Fruit fly (Drosophila melanogaster) whole organism, embryonic: ENCODE data around the gene CG16789.
A peak's percentile ranks its signal among the peaks of the same experiment; 100 is the strongest.

Experiments used
- Abd-B ChIP-seq: fragments of 200-800 bp; sonication (Bioruptor generic); optimal IDR thresholded peaks from 2 replicates; lab custom pipeline; 2018; ENCODE audit warnings: missing biosample characterization, mild to moderate bottlenecking, missing genetic modification characterization, moderate library complexity
- CG10959 ChIP-seq: fragments of 200-800 bp; sonication (Bioruptor generic); IDR thresholded peaks from 2 replicates; pipeline ENCODE4 v1.3.6; 2022; ENCODE audit warnings: missing biosample characterization, missing genetic modification characterization
- CG11398 ChIP-seq: fragments of 200-800 bp; sonication (Bioruptor generic); optimal IDR thresholded peaks from 2 replicates; lab custom pipeline; 2016; ENCODE audit warnings: missing biosample characterization, missing genetic modification characterization
- CG12391 ChIP-seq: fragments of 200-800 bp; sonication (Bioruptor generic); optimal IDR thresholded peaks from 3 replicates; lab custom pipeline; 2018; ENCODE audit warnings: missing biosample characterization, mild to moderate bottlenecking, missing genetic modification characterization, moderate library complexity
- CG13775 ChIP-seq: fragments of 200-800 bp; sonication (Bioruptor generic); optimal IDR thresholded peaks from 3 replicates; lab custom pipeline; 2017; ENCODE audit warnings: missing biosample characterization, mild to moderate bottlenecking, missing genetic modification characterization
- CG14014 ChIP-seq: fragments of 200-800 bp; sonication (Bioruptor generic); IDR thresholded peaks from 2 replicates; pipeline ENCODE4 v1.3.6; 2022; ENCODE audit warnings: missing biosample characterization, missing genetic modification characterization
- CG14965 ChIP-seq: fragments of 200-800 bp; sonication (Bioruptor generic); optimal IDR thresholded peaks from 2 replicates; lab custom pipeline; 2016; ENCODE audit warnings: missing biosample characterization, missing genetic modification characterization, borderline replicate concordance
- CG15696 ChIP-seq: fragments of 200-800 bp; sonication (Bioruptor generic); optimal IDR thresholded peaks from 2 replicates; lab custom pipeline; 2019; ENCODE audit warnings: missing biosample characterization, mild to moderate bottlenecking, missing genetic modification characterization, moderate library complexity
- CG16815 ChIP-seq: fragments of 200-800 bp; sonication (Bioruptor generic); optimal IDR thresholded peaks from 3 replicates; lab custom pipeline; 2017; ENCODE audit warnings: missing biosample characterization, mild to moderate bottlenecking, missing genetic modification characterization
- CG17385 ChIP-seq: fragments of 200-800 bp; sonication (Bioruptor generic); optimal IDR thresholded peaks from 3 replicates; lab custom pipeline; 2018; ENCODE audit warnings: missing biosample characterization, mild to moderate bottlenecking, missing genetic modification characterization
- CG2116 ChIP-seq: fragments of 200-800 bp; sonication (Bioruptor generic); optimal IDR thresholded peaks from 3 replicates; lab custom pipeline; 2018; ENCODE audit warnings: missing biosample characterization, mild to moderate bottlenecking, missing genetic modification characterization
- CG3065 ChIP-seq: fragments of 200-800 bp; sonication (Bioruptor generic); optimal IDR thresholded peaks from 2 replicates; lab custom pipeline; 2016; ENCODE audit warnings: missing biosample characterization, missing genetic modification characterization
- CG31224 ChIP-seq: fragments of 200-800 bp; sonication (Bioruptor generic); IDR thresholded peaks from 2 replicates; pipeline ENCODE4 v1.3.6; 2022; ENCODE audit warnings: missing biosample characterization, missing genetic modification characterization
- CG32772 ChIP-seq: fragments of 200-800 bp; sonication (Bioruptor generic); IDR thresholded peaks from 2 replicates; pipeline ENCODE4 v1.3.6; 2022; ENCODE audit warnings: missing biosample characterization, missing genetic modification characterization
- CG3281 ChIP-seq: fragments of 200-800 bp; sonication (Bioruptor generic); optimal IDR thresholded peaks from 3 replicates; lab custom pipeline; 2017; ENCODE audit warnings: missing biosample characterization, mild to moderate bottlenecking, missing genetic modification characterization
- CG3838 ChIP-seq: fragments of 200-800 bp; sonication (Bioruptor generic); optimal IDR thresholded peaks from 3 replicates; lab custom pipeline; 2016; ENCODE audit warnings: missing biosample characterization, missing genetic modification characterization
- CG4360 ChIP-seq: fragments of 200-800 bp; sonication (Bioruptor generic); IDR thresholded peaks from 2 replicates; pipeline ENCODE4 v1.3.6; 2022; ENCODE audit warnings: missing biosample characterization, missing genetic modification characterization
- CG6272 ChIP-seq: fragments of 200-800 bp; sonication (Bioruptor generic); IDR thresholded peaks from 2 replicates; pipeline ENCODE4 v1.3.6; 2022; ENCODE audit warnings: missing biosample characterization, missing genetic modification characterization
- CG6854 ChIP-seq: fragments of 200-800 bp; sonication (Bioruptor generic); optimal IDR thresholded peaks from 3 replicates; lab custom pipeline; 2017; ENCODE audit warnings: missing biosample characterization, mild to moderate bottlenecking, missing genetic modification characterization
- CkIIα-i1 ChIP-seq: fragments of 200-800 bp; sonication (Bioruptor generic); IDR thresholded peaks from 2 replicates; pipeline ENCODE4 v1.3.6; 2022; ENCODE audit warnings: missing biosample characterization, missing genetic modification characterization
- CrebB ChIP-seq: fragments of 200-800 bp; sonication (Bioruptor generic); optimal IDR thresholded peaks from 3 replicates; lab custom pipeline; 2018; ENCODE audit warnings: missing biosample characterization, mild to moderate bottlenecking, missing genetic modification characterization
- D19B ChIP-seq: fragments of 200-800 bp; sonication (Bioruptor generic); optimal IDR thresholded peaks from 2 replicates; lab custom pipeline; 2017; ENCODE audit warnings: missing biosample characterization, mild to moderate bottlenecking, missing genetic modification characterization
- Doc2 ChIP-seq: fragments of 200-800 bp; sonication (Bioruptor generic); IDR thresholded peaks from 2 replicates; pipeline ENCODE4 v1.3.6; 2022; ENCODE audit warnings: missing biosample characterization, missing genetic modification characterization
- Fer2 ChIP-seq: fragments of 200-800 bp; sonication (Bioruptor generic); optimal IDR thresholded peaks from 2 replicates; lab custom pipeline; 2018; ENCODE audit warnings: missing biosample characterization, mild to moderate bottlenecking, missing genetic modification characterization, moderate library complexity
- GATAe ChIP-seq: fragments of 200-800 bp; sonication (Bioruptor generic); conservative IDR thresholded peaks from 2 replicates; pipeline ENCODE4 v1.3.6; 2022; ENCODE audit warnings: missing biosample characterization, missing genetic modification characterization
- HmgD ChIP-seq: fragments of 200-800 bp; sonication (Bioruptor generic); optimal IDR thresholded peaks from 3 replicates; lab custom pipeline; 2016; ENCODE audit warnings: missing biosample characterization, missing genetic modification characterization
- HmgZ ChIP-seq: fragments of 200-800 bp; sonication (Bioruptor generic); optimal IDR thresholded peaks from 2 replicates; lab custom pipeline; 2018; ENCODE audit warnings: missing biosample characterization, mild to moderate bottlenecking, missing genetic modification characterization
- Med ChIP-seq: fragments of 200-800 bp; sonication (Bioruptor generic); peaks from one replicate; lab custom pipeline; 2016; ENCODE audit warnings: missing biosample characterization, missing genetic modification characterization, mild to moderate bottlenecking, inconsistent platforms, moderate library complexity
- Nf-YC ChIP-seq: fragments of 200-800 bp; optimal IDR thresholded peaks from 3 replicates; lab custom pipeline; 2019; ENCODE audit warnings: missing biosample characterization, mild to moderate bottlenecking, missing genetic modification characterization, moderate library complexity
- PHDP ChIP-seq: fragments of 200-800 bp; sonication (Bioruptor generic); optimal IDR thresholded peaks from 3 replicates; lab custom pipeline; 2018; ENCODE audit warnings: missing biosample characterization, mild to moderate bottlenecking, missing genetic modification characterization, moderate library complexity
- Scr ChIP-seq: fragments of 200-800 bp; sonication (Bioruptor generic); IDR thresholded peaks from 2 replicates; pipeline ENCODE4 v1.3.6; 2022; ENCODE audit warnings: missing biosample characterization, missing genetic modification characterization; ENCODE audit not compliant: partially characterized antibody
- ac ChIP-seq: fragments of 200-800 bp; sonication (Bioruptor generic); optimal IDR thresholded peaks from 3 replicates; lab custom pipeline; 2017; ENCODE audit warnings: missing biosample characterization, mild to moderate bottlenecking, missing genetic modification characterization
- btn ChIP-seq: fragments of 200-800 bp; sonication (Bioruptor generic); optimal IDR thresholded peaks from 2 replicates; lab custom pipeline; 2016; ENCODE audit warnings: missing biosample characterization, missing genetic modification characterization
- cad ChIP-seq: fragments of >200 bp; optimal IDR thresholded peaks from 2 replicates; lab custom pipeline; 2017; ENCODE audit warnings: missing biosample characterization, missing genetic modification characterization
- da ChIP-seq: fragments of 200-800 bp; sonication (Bioruptor generic); optimal IDR thresholded peaks from 2 replicates; lab custom pipeline; 2016; ENCODE audit warnings: missing biosample characterization, missing genetic modification characterization
- dm ChIP-seq: fragments of 200-800 bp; sonication (Bioruptor generic); optimal IDR thresholded peaks from 3 replicates; lab custom pipeline; 2016; ENCODE audit warnings: missing biosample characterization, missing genetic modification characterization
- dysf ChIP-seq: fragments of 200-800 bp; sonication (Bioruptor generic); IDR thresholded peaks from 3 replicates; pipeline ENCODE4 v1.3.6; 2022; ENCODE audit warnings: missing biosample characterization, missing genetic modification characterization
- gcm ChIP-seq: fragments of 200-800 bp; sonication (Bioruptor generic); optimal IDR thresholded peaks from 2 replicates; lab custom pipeline; 2019; ENCODE audit warnings: missing biosample characterization, mild to moderate bottlenecking, missing genetic modification characterization, moderate library complexity
- hb ChIP-seq: fragments of 200-800 bp; sonication (Bioruptor generic); IDR thresholded peaks from 3 replicates; pipeline ENCODE4 v1.3.6; 2022; ENCODE audit warnings: missing biosample characterization, missing genetic modification characterization; ENCODE audit not compliant: partially characterized antibody
- insv ChIP-seq, 2 experiments: fragments of 200-800 bp; sonication (Bioruptor generic); optimal IDR thresholded peaks; 3 replicates each; lab custom pipeline; 2016 to 2018; ENCODE audit warnings: missing biosample characterization in 2 of 2, missing genetic modification characterization in 2 of 2
- pnt ChIP-seq: fragments of 200-800 bp; sonication (Bioruptor generic); optimal IDR thresholded peaks from 3 replicates; lab custom pipeline; 2016; ENCODE audit warnings: missing biosample characterization, missing genetic modification characterization
- prd ChIP-seq, 3 experiments: fragments of >200 bp in 2 of 3; fragments of 200-800 bp in 1 of 3; sonication (Bioruptor generic) in 1 of 3; optimal IDR thresholded peaks in 2 of 3; IDR thresholded peaks in 1 of 3; 2 replicates in 2 of 3; 3 replicates in 1 of 3; pipeline versions ENCODE4 v1.3.6 to Lab custom; 2017 to 2022; ENCODE audit warnings: missing biosample characterization in 1 of 3, missing genetic modification characterization in 1 of 3
- ranshi ChIP-seq: fragments of 200-800 bp; sonication (Bioruptor generic); IDR thresholded peaks from 2 replicates; pipeline ENCODE4 v1.3.6; 2022; ENCODE audit warnings: missing biosample characterization, missing genetic modification characterization
- sens-2 ChIP-seq: fragments of 200-800 bp; sonication (Bioruptor generic); IDR thresholded peaks from 2 replicates; pipeline ENCODE4 v1.3.6; 2022; ENCODE audit warnings: missing biosample characterization, missing genetic modification characterization
- shn ChIP-seq: fragments of 200-800 bp; sonication (Bioruptor generic); optimal IDR thresholded peaks from 3 replicates; lab custom pipeline; 2016; ENCODE audit warnings: missing biosample characterization, missing genetic modification characterization
- slp2 ChIP-seq: fragments of 200-800 bp; sonication (Bioruptor generic); optimal IDR thresholded peaks from 2 replicates; lab custom pipeline; 2016; ENCODE audit warnings: missing biosample characterization, missing genetic modification characterization
- so ChIP-seq: fragments of 200-800 bp; sonication (Bioruptor generic); IDR thresholded peaks from 3 replicates; pipeline ENCODE4 v1.3.6; 2022; ENCODE audit warnings: missing biosample characterization, missing genetic modification characterization
- trh ChIP-seq: fragments of 200-800 bp; sonication (Bioruptor generic); optimal IDR thresholded peaks from 2 replicates; lab custom pipeline; 2016; ENCODE audit warnings: missing biosample characterization, missing genetic modification characterization
- vfl ChIP-seq: fragments of 200-800 bp; sonication (Bioruptor generic); optimal IDR thresholded peaks from 2 replicates; lab custom pipeline; 2016; ENCODE audit warnings: missing biosample characterization, missing genetic modification characterization
- vvl ChIP-seq: fragments of 200-800 bp; sonication (Bioruptor generic); IDR thresholded peaks from 2 replicates; pipeline ENCODE4 v1.3.6; 2022; ENCODE audit warnings: missing biosample characterization, missing genetic modification characterization
- zen2 ChIP-seq: fragments of 200-800 bp; sonication (Bioruptor generic); IDR thresholded peaks from 3 replicates; pipeline ENCODE4 v1.3.6; 2022; ENCODE audit warnings: missing biosample characterization, missing genetic modification characterization; ENCODE audit not compliant: partially characterized antibody

CG16789 gene

DNA sequence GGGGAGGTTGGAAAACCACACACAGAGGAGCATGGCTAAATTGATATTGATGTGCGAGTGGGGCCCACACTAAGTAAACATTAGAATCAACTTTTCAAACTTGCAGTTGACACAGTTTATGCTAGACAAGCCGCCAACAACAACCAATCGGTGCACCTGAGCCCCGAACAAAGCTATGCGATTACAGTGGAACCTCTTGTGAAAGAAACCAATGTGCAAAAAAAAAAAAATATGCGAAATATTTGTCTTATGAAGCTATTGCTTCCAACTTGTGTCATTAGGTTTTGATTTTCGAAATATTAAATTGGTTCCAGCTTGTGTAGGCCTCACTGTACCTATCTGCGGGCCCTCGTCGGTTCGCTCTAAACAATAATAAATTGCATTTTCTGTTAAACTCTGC is 52.3 kb downstream of the CG16789 start (continued):
- TF ChIP-seq Doc2 (peak; percentile 44; the same call in 1 of the 2 replicates), CG12391 (peak; percentile 72), CG3838 (GFP tag; lab: Kevin White, UChicago) (no peak), dm (peak; percentile 2), Nf-YC (tag; lab: Kevin White, UChicago) (peak; percentile 16), so (peak; percentile 84), CG31224 (GFP tag; lab: Robert Waterston, UW) (0 out of 2 replicates have a peak, but pooled peaks have one; percentile 15), ac (peak; percentile 25), Fer2 (peak; percentile 26), btn (peak; percentile 38), trh (GFP tag; lab: Kevin White, UChicago) (peak; percentile 23), ranshi (GFP tag; lab: Robert Waterston, UW) (peak; percentile 74), pnt (GFP tag; lab: Kevin White, UChicago) (peak; percentile 74), cad (no peak), da (GFP tag; lab: Kevin White, UChicago) (no peak), vvl (GFP tag; lab: Robert Waterston, UW) (peak; percentile 90), CG3281 (peak; percentile 57), Abd-B (peak; percentile 66), prd (optimal IDR thresholded peaks at IDR 0.05; lab: Kevin White, UChicago) (no peak), prd (GFP tag; IDR thresholded peaks at IDR 0.05; lab: Robert Waterston, UW) (peak; percentile 91), CG6854 (GFP tag; lab: Kevin White, UChicago) (no peak), CG14965 (no peak), zen2 (GFP tag; lab: Robert Waterston, UW) (no peak), CG16815 (GFP tag; lab: Kevin White, UChicago) (peak; percentile 56), CG4360 (GFP tag; lab: Robert Waterston, UW) (peak; percentile 56; the same call in 1 of the 2 replicates), CG32772 (GFP tag; lab: Robert Waterston, UW) (peak; percentile 88), CG6272 (GFP tag; lab: Robert Waterston, UW) (no peak; the same call in none of the 2 replicates), gcm (GFP tag; lab: Kevin White, UChicago) (peak; percentile 42), sens-2 (peak; percentile 84), CrebB (tag; lab: Kevin White, UChicago) (peak; percentile 57), CG13775 (peak; percentile 45), CG10959 (GFP tag; lab: Robert Waterston, UW) (peak; percentile 76), vfl (GFP tag; lab: Kevin White, UChicago) (no peak), Med (peak; percentile 95), Scr (GFP tag; lab: Robert Waterston, UW) (no peak), insv (GFP tag; optimal IDR thresholded peaks at IDR 0.05; lab: Kevin White, UChicago) (no peak), PHDP (tag; lab: Kevin White, UChicago) (peak; percentile 70), dysf (GFP tag; lab: Robert Waterston, UW) (peak; percentile 79), HmgD (GFP tag; lab: Kevin White, UChicago) (no peak), CG14014 (peak; percentile 77), CkIIα-i1 (GFP tag; lab: Robert Waterston, UW) (0 out of 2 replicates have a peak, but pooled peaks have one; percentile 17), D19B (GFP tag; lab: Kevin White, UChicago) (peak; percentile 28), CG17385 (GFP tag; lab: Kevin White, UChicago) (peak; percentile 70), CG15696 (tag; lab: Kevin White, UChicago) (peak; percentile 54), CG2116 (GFP tag; lab: Kevin White, UChicago) (peak; percentile 6), hb (GFP tag; lab: Robert Waterston, UW) (no peak), HmgZ (peak; percentile 25), GATAe (GFP tag; lab: Robert Waterston, UW) (peak; percentile 23; the same call in 1 of the 2 replicates), CG3065 (GFP tag; lab: Kevin White, UChicago) (no peak), CG11398 (GFP tag; lab: Kevin White, UChicago) (peak; percentile 51), slp2 (peak; percentile 51), shn (GFP tag; lab: Kevin White, UChicago) (peak; percentile 46)
